Worm (Caenorhabditis elegans): ENCODE results near the gene F09G2.2.

DNA sequence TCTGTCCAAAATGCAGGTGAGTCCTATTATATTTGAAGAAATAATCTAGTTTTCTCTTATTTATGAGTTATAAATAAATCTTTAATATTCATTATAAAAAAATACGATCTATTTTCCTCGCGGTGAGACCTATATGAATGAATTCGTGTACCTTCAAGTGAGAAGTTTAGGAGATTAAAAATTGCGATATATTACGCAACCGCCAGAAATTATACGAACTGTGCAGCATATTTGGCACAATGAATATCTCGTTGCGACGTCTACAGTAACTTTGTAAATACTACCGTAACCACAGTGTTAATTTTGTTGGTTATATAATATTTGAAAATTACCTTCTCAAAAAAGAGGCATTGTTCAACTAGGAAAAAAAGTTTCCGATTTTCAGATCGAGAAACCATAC lies 27.6 kb downstream of the F09G2.2 start:
- no peak for TF ChIP-seq lin-15B (tag; optimal IDR thresholded peaks at IDR 0.05)
- no peak for TF ChIP-seq lsy-2 (tag; optimal IDR thresholded peaks at IDR 0.05)
- TF ChIP-seq nhr-42 (GFP tag; IDR thresholded peaks at IDR 0.05) = no peak
- TF ChIP-seq ceh-32 (tag; optimal IDR thresholded peaks at IDR 0.05; ENCODE audit: poor library complexity) = no peak
- TF ChIP-seq F26F4.8 (GFP tag; conservative IDR thresholded peaks at IDR 0.05) = no peak
- no peak for TF ChIP-seq zip-2 (tag; optimal IDR thresholded peaks at IDR 0.05)

All from whole organism, L4 larva.